Worm (Caenorhabditis elegans) whole organism, mixed stage, embryonic: ENCODE data around the gene syx-4.

ENCODE experiments used
- bed-3 ChIP-seq: fragments of 200-800 bp; sonication (Bioruptor generic); optimal IDR thresholded peaks from 3 replicates; lab custom pipeline; 2018; ENCODE audit warnings: mild to moderate bottlenecking, missing genetic modification characterization, moderate library complexity, missing compliant biosample characterization
- blmp-1 ChIP-seq: fragments of 150-350 bp; optimal IDR thresholded peaks from 2 replicates; lab custom pipeline; 2014; ENCODE audit warnings: missing biosample characterization, missing genetic modification characterization
- ceh-43 ChIP-seq: fragments of 200-800 bp; sonication (Bioruptor generic); optimal IDR thresholded peaks from 2 replicates; lab custom pipeline; 2018; ENCODE audit warnings: mild to moderate bottlenecking, missing genetic modification characterization, moderate library complexity, missing compliant biosample characterization
- ces-1 ChIP-seq: fragments of 150-350 bp; optimal IDR thresholded peaks from 2 replicates; lab custom pipeline; 2014; ENCODE audit warnings: missing biosample characterization, missing genetic modification reagents, missing genetic modification characterization
- elt-1 ChIP-seq: sonication (generic microtip); optimal IDR thresholded peaks from 2 replicates; lab custom pipeline; 2017; ENCODE audit warnings: missing genetic modification characterization, mild to moderate bottlenecking, missing compliant biosample characterization, antibody characterized with exemption, moderate library complexity, borderline replicate concordance; ENCODE audit not compliant: insufficient read depth
- elt-3 ChIP-seq: fragments of 150-350 bp; optimal IDR thresholded peaks from 2 replicates; lab custom pipeline; 2014; ENCODE audit warnings: missing biosample characterization, missing genetic modification characterization
- nhr-12 ChIP-seq: fragments of 150-350 bp; optimal IDR thresholded peaks from 2 replicates; lab custom pipeline; 2014; ENCODE audit warnings: missing biosample characterization, missing genetic modification characterization
- nhr-237 ChIP-seq: fragments of 150-350 bp; optimal IDR thresholded peaks from 2 replicates; lab custom pipeline; 2014; ENCODE audit warnings: missing biosample characterization, missing genetic modification characterization
- pha-4 ChIP-seq: fragments of 150-350 bp; optimal IDR thresholded peaks from 2 replicates; lab custom pipeline; 2018; ENCODE audit warnings: missing biosample characterization, missing genetic modification reagents, missing genetic modification characterization
- snpc-4 ChIP-seq: fragments of 150-350 bp; optimal IDR thresholded peaks from 2 replicates; lab custom pipeline; 2014; ENCODE audit warnings: missing biosample characterization, missing genetic modification characterization
- sptf-1 ChIP-seq: sonication (generic microtip); optimal IDR thresholded peaks from 2 replicates; lab custom pipeline; 2017; ENCODE audit warnings: mild to moderate bottlenecking, missing genetic modification characterization, moderate library complexity, missing compliant biosample characterization
- unc-62 ChIP-seq: fragments of 150-350 bp; optimal IDR thresholded peaks from 2 replicates; lab custom pipeline; 2014; ENCODE audit warnings: missing biosample characterization, missing genetic modification reagents, missing genetic modification characterization
- zip-8 ChIP-seq: fragments of 150-350 bp; optimal IDR thresholded peaks from 2 replicates; lab custom pipeline; 2014; ENCODE audit warnings: missing biosample characterization, missing genetic modification characterization
- ztf-11 ChIP-seq: fragments of 150-350 bp; optimal IDR thresholded peaks from 2 replicates; lab custom pipeline; 2014; ENCODE audit warnings: missing biosample characterization, missing genetic modification characterization

DNA sequence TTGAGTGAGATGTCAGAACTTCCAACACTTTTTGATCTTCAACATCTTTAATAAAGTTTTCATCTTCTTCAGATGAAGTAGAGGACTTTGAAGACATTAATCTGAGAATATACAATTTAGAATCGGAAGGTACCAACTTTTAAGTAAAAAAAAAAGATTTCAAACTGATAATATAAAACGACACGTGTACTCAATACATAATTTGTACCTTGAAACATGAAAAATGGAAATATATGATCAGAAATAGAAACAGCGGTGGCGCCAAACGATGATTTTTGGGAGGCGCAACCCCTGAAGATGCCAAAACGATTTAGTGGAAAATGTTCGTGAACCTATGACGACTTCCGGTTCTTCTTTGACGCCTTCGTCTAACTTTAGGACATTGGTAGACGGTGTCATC lies 15.4 kb downstream of the syx-4 start, which contains the start of gene oat-1:
- no peak for TF ChIP-seq bed-3 (GFP tag; lab: Kevin White, UChicago)
- TF ChIP-seq ceh-43 (GFP tag; lab: Kevin White, UChicago): no peak
- no peak for TF ChIP-seq blmp-1 (tag; lab: Kevin White, UChicago)
- TF ChIP-seq nhr-237 (tag; lab: Kevin White, UChicago): no peak
- no peak for TF ChIP-seq ces-1 (GFP tag; lab: Kevin White, UChicago)
- no peak for TF ChIP-seq snpc-4
- no peak for TF ChIP-seq sptf-1 (tag; lab: Kevin White, UChicago)
- TF ChIP-seq pha-4 (tag; lab: Kevin White, UChicago): no peak
- TF ChIP-seq ztf-11 (tag; lab: Kevin White, UChicago): no peak
- no peak for TF ChIP-seq zip-8 (tag; lab: Kevin White, UChicago)
- no peak for TF ChIP-seq elt-3
- no peak for TF ChIP-seq unc-62
- no peak for TF ChIP-seq elt-1 (tag; lab: Kevin White, UChicago)
- TF ChIP-seq nhr-12 (tag; lab: Kevin White, UChicago): no peak
